Worm (Caenorhabditis elegans): ENCODE results near the gene C05E11.6.

DNA sequence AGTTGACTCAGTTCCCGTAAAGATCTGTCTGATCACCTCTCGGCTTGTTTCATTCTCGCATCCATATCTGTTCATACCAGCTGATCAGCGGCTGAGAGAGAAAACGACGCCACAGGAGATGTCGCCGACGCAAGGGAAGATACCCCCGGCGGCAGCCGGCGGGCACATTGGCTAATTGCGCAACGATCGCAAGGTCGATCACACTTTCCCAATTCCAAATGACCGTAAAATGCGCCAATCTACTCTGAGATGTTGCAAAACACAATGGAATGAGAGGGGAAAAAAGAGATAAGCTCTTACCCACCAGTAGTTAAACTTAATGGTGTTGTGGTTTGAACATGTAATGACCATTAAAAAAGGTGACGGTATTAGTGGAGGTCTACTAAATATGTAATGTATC is 11.0 kb upstream of the C05E11.6 start:
- TF ChIP-seq lin-13 (tag; optimal IDR thresholded peaks at IDR 0.05): no peak
- no peak for TF ChIP-seq snpc-4 (tag; optimal IDR thresholded peaks at IDR 0.05)
- TF ChIP-seq M03D4.4 (tag; optimal IDR thresholded peaks at IDR 0.05): no peak
- TF ChIP-seq nhr-12 (tag; optimal IDR thresholded peaks at IDR 0.05): no peak
- no peak for TF ChIP-seq nhr-28 (tag; optimal IDR thresholded peaks at IDR 0.05)
- TF ChIP-seq mep-1 (tag; optimal IDR thresholded peaks at IDR 0.05): no peak
- no peak for TF ChIP-seq ceh-39 (tag; optimal IDR thresholded peaks at IDR 0.05)
- no peak for TF ChIP-seq ceh-83 (GFP tag; optimal IDR thresholded peaks at IDR 0.05)
